Worm (Caenorhabditis elegans) whole organism, young adult: ENCODE data around the gene bra-1.

Experiments used
- B0261.1 ChIP-seq: sonication (generic microtip); optimal IDR thresholded peaks from 2 replicates; lab custom pipeline; 2016; ENCODE audit warnings: mild to moderate bottlenecking, missing genetic modification characterization, moderate library complexity, missing compliant biosample characterization
- F49E8.2 ChIP-seq: sonication (generic microtip); optimal IDR thresholded peaks from 3 replicates; lab custom pipeline; 2017; ENCODE audit warnings: missing genetic modification characterization, mild to moderate bottlenecking, missing compliant biosample characterization, antibody characterized with exemption, moderate library complexity; ENCODE audit not compliant: insufficient read depth
- F57A8.1 ChIP-seq: fragments of 200-800 bp; sonication (Bioruptor generic); optimal IDR thresholded peaks from 2 replicates; lab custom pipeline; 2018; ENCODE audit warnings: mild to moderate bottlenecking, missing genetic modification characterization, moderate library complexity, missing compliant biosample characterization
- T26A5.8 ChIP-seq: sonication (generic microtip); optimal IDR thresholded peaks from 2 replicates; lab custom pipeline; 2016; ENCODE audit warnings: missing genetic modification characterization, missing compliant biosample characterization
- ama-1 ChIP-seq, 3 experiments: fragments of 150-350 bp in 1 of 3; sonication (generic microtip) in 2 of 3; optimal IDR thresholded peaks; 2 replicates each; lab custom pipeline; 2014 to 2018; ENCODE audit warnings: missing biosample characterization in 2 of 3, missing genetic modification characterization in 2 of 3, missing genetic modification reagents in 2 of 3
- aptf-3 ChIP-seq: fragments of 200-800 bp; sonication (Bioruptor generic); IDR thresholded peaks from 2 replicates; pipeline ENCODE4 v1.3.6; 2022; ENCODE audit warnings: missing genetic modification characterization, missing compliant biosample characterization
- atf-7 ChIP-seq: sonication (generic microtip); optimal IDR thresholded peaks from 2 replicates; lab custom pipeline; 2017; ENCODE audit warnings: mild to moderate bottlenecking, missing genetic modification characterization, missing compliant biosample characterization
- athp-1 ChIP-seq: sonication (generic microtip); optimal IDR thresholded peaks from 2 replicates; lab custom pipeline; 2017; ENCODE audit warnings: mild to moderate bottlenecking, missing genetic modification characterization, missing compliant biosample characterization
- attf-5 ChIP-seq: fragments of 200-800 bp; sonication (Bioruptor generic); optimal IDR thresholded peaks from 2 replicates; lab custom pipeline; 2018; ENCODE audit warnings: mild to moderate bottlenecking, missing genetic modification characterization, missing compliant biosample characterization
- attf-6 ChIP-seq: fragments of 200-800 bp; sonication (Bioruptor generic); IDR thresholded peaks from 2 replicates; pipeline ENCODE4 v1.3.6; 2022; ENCODE audit warnings: missing genetic modification reagents, missing genetic modification characterization, missing compliant biosample characterization
- ceh-40 ChIP-seq: fragments of 200-800 bp; sonication (Bioruptor generic); IDR thresholded peaks from 2 replicates; pipeline ENCODE4 v1.3.6; 2022; ENCODE audit warnings: missing genetic modification characterization, missing compliant biosample characterization
- ceh-79 ChIP-seq: sonication (generic microtip); optimal IDR thresholded peaks from 2 replicates; lab custom pipeline; 2017; ENCODE audit warnings: mild to moderate bottlenecking, missing genetic modification characterization, missing compliant biosample characterization
- ekl-4 ChIP-seq: fragments of 200-800 bp; sonication (Bioruptor generic); IDR thresholded peaks from 2 replicates; pipeline ENCODE4 v1.3.6; 2022; ENCODE audit warnings: missing genetic modification reagents, missing genetic modification characterization, missing compliant biosample characterization
- fkh-3 ChIP-seq: sonication (generic microtip); optimal IDR thresholded peaks from 2 replicates; lab custom pipeline; 2016; ENCODE audit warnings: mild to moderate bottlenecking, missing genetic modification characterization, missing compliant biosample characterization
- gei-17 ChIP-seq: fragments of 200-800 bp; sonication (Bioruptor generic); optimal IDR thresholded peaks from 2 replicates; lab custom pipeline; 2018; ENCODE audit warnings: mild to moderate bottlenecking, missing genetic modification characterization, missing compliant biosample characterization
- hlh-12 ChIP-seq: sonication (generic microtip); optimal IDR thresholded peaks from 2 replicates; lab custom pipeline; 2016; ENCODE audit warnings: missing genetic modification characterization, missing compliant biosample characterization
- hmg-1.2 ChIP-seq: fragments of 200-800 bp; sonication (Bioruptor generic); IDR thresholded peaks from 2 replicates; pipeline ENCODE4 v1.3.6; 2022; ENCODE audit warnings: missing genetic modification reagents, missing genetic modification characterization, missing compliant biosample characterization
- lag-1 ChIP-seq: fragments of 200-800 bp; sonication (Bioruptor generic); IDR thresholded peaks from 2 replicates; pipeline ENCODE4 v1.3.6; 2022; ENCODE audit warnings: missing genetic modification reagents, missing genetic modification characterization, missing compliant biosample characterization
- let-607 ChIP-seq, 2 experiments: fragments of 200-800 bp in 1 of 2; sonication (Bioruptor generic) in 1 of 2; sonication (generic microtip) in 1 of 2; optimal IDR thresholded peaks; 2 replicates each; lab custom pipeline; 2016 to 2018; ENCODE audit warnings: mild to moderate bottlenecking in 2 of 2, missing compliant biosample characterization in 2 of 2, missing genetic modification characterization in 2 of 2, moderate library complexity in 2 of 2, missing genotype in 1 of 2
- lin-26 ChIP-seq: fragments of 200-800 bp; sonication (Bioruptor generic); IDR thresholded peaks from 2 replicates; pipeline ENCODE4 v1.3.6; 2022; ENCODE audit warnings: missing genetic modification reagents, missing genetic modification characterization, missing compliant biosample characterization
- madf-3 ChIP-seq: fragments of 200-800 bp; sonication (Bioruptor generic); IDR thresholded peaks from 2 replicates; pipeline ENCODE4 v1.3.6; 2022; ENCODE audit warnings: missing genetic modification reagents, missing genetic modification characterization, missing compliant biosample characterization
- mcd-1 ChIP-seq: fragments of 200-800 bp; sonication (Bioruptor generic); IDR thresholded peaks from 2 replicates; pipeline ENCODE4 v1.3.6; 2022; ENCODE audit warnings: missing genetic modification reagents, missing genetic modification characterization, missing compliant biosample characterization
- mes-4 ChIP-seq: sonication (generic microtip); optimal IDR thresholded peaks from 2 replicates; lab custom pipeline; 2016; ENCODE audit warnings: missing genotype, missing genetic modification characterization, missing compliant biosample characterization
- nfya-2 ChIP-seq: fragments of 200-800 bp; sonication (Bioruptor generic); IDR thresholded peaks from 2 replicates; pipeline ENCODE4 v1.3.6; 2022; ENCODE audit warnings: missing genetic modification reagents, missing genetic modification characterization, missing compliant biosample characterization
- nhr-179 ChIP-seq: sonication (generic microtip); optimal IDR thresholded peaks from 2 replicates; lab custom pipeline; 2016; ENCODE audit warnings: mild to moderate bottlenecking, missing genetic modification characterization, missing compliant biosample characterization
- pbrm-1 ChIP-seq: fragments of 200-800 bp; sonication (Bioruptor generic); IDR thresholded peaks from 2 replicates; pipeline ENCODE4 v1.3.6; 2022; ENCODE audit warnings: missing genetic modification reagents, missing genetic modification characterization, missing compliant biosample characterization
- repo-1 ChIP-seq: sonication (generic microtip); optimal IDR thresholded peaks from 2 replicates; lab custom pipeline; 2017; ENCODE audit warnings: mild to moderate bottlenecking, missing genetic modification characterization, missing compliant biosample characterization
- snpc-1.1 ChIP-seq: sonication (generic microtip); optimal IDR thresholded peaks from 2 replicates; lab custom pipeline; 2017; ENCODE audit warnings: missing genetic modification characterization, mild to moderate bottlenecking, missing compliant biosample characterization, antibody characterized with exemption, moderate library complexity, missing genotype, missing genetic modification reagents; ENCODE audit not compliant: insufficient read depth
- snpc-3.4 ChIP-seq: sonication (generic microtip); optimal IDR thresholded peaks from 2 replicates; lab custom pipeline; 2017; ENCODE audit warnings: missing genetic modification characterization, mild to moderate bottlenecking, missing compliant biosample characterization, antibody characterized with exemption, moderate library complexity, missing genotype, missing genetic modification reagents
- snpc-4 ChIP-seq, 5 experiments: fragments of 150-350 bp in 1 of 5; sonication (generic microtip) in 4 of 5; optimal IDR thresholded peaks; 2 replicates each; lab custom pipeline; 2014 to 2018; ENCODE audit warnings: missing genetic modification characterization in 5 of 5, missing biosample characterization in 3 of 5, antibody characterized with exemption in 2 of 5, mild to moderate bottlenecking in 2 of 5, missing compliant biosample characterization in 2 of 5, missing genotype in 2 of 5, moderate library complexity in 2 of 5, missing genetic modification reagents in 1 of 5
- sptf-2 ChIP-seq: fragments of 200-800 bp; sonication (Bioruptor generic); optimal IDR thresholded peaks from 2 replicates; lab custom pipeline; 2018; ENCODE audit warnings: mild to moderate bottlenecking, missing genetic modification characterization, missing compliant biosample characterization
- tbp1 ChIP-seq: fragments of 200-800 bp; sonication (Bioruptor generic); optimal IDR thresholded peaks from 2 replicates; lab custom pipeline; 2018; ENCODE audit warnings: mild to moderate bottlenecking, missing genetic modification characterization, missing compliant biosample characterization
- zfh-2 ChIP-seq: fragments of 200-800 bp; sonication (Bioruptor generic); conservative IDR thresholded peaks from 2 replicates; pipeline ENCODE4 v1.3.6; 2022; ENCODE audit warnings: missing genetic modification reagents, missing genetic modification characterization, missing compliant biosample characterization
- ztf-28 ChIP-seq: fragments of 200-800 bp; sonication (Bioruptor generic); IDR thresholded peaks from 2 replicates; pipeline ENCODE4 v1.3.6; 2022; ENCODE audit warnings: missing genetic modification reagents, missing genetic modification characterization, missing compliant biosample characterization

Gene bra-1

DNA sequence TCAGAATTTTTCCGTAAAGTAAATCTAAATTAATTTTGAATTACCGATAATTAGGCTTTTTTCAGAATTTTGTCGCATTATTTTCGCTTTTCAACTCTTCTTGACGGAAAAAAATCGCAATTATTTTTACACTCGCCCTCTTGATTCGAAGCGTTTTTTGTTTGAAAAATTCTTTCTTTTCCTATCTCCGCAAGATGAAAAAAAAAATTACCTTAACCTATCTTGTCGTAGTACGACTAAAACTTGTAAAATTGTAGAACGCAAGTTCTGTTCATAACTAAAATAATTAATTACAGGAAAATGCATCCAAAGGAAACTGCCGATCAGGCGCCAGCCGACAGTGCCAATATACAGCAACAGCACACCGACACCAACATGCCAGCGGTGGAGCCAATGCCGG, 1.9 kb downstream of the bra-1 start, which contains the start of gene F54B11.7:
Gene F54B11.7 (plus strand): TSS at position 301 of the 400 bp plus-strand sequence.
- TF ChIP-seq gei-17 (GFP tag; lab: Kevin White, UChicago) (no peak), madf-3 (GFP tag; lab: Robert Waterston, UW) (no peak), zfh-2 (no peak), nfya-2 (GFP tag; lab: Robert Waterston, UW) (no peak), T26A5.8 (no peak), athp-1 (tag; lab: Kevin White, UChicago) (no peak), mcd-1 (GFP tag; lab: Robert Waterston, UW) (no peak), let-607 (tag; optimal IDR thresholded peaks at IDR 0.05; lab: Kevin White, UChicago) (no peak)

DNA sequence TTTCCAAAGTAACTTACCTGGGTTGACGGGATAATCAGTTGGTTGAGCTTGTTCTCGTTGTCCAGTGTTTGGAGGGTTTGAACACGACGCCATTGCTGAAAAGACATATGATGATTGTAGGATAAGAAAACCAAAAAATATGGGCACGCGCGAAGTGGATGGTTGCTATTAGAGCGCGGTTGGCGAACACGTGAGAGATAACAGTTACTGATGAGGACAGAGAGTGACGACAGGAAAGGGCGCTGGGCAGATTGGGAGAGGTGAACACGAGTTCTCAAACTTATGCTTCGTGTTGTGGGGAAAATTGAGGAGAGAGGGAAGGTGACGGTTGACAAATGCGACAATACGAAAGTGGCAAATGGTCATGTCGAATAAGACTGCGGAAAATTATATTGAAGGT, 5.6 kb downstream of the bra-1 start, which contains the start of gene F54B11.8:
Gene F54B11.8 (minus strand): TSS at position 101 of the 400 bp plus-strand sequence.
- TF ChIP-seq nfya-2 (GFP tag; lab: Robert Waterston, UW) (no peak), ekl-4 (peak; percentile 14; the same call in 1 of the 2 replicates), repo-1 (tag; lab: Kevin White, UChicago) (no peak), ama-1 (optimal IDR thresholded peaks at IDR 0.05; lab: Kevin White, UChicago) (no peak), ama-1 (GFP tag; optimal IDR thresholded peaks at IDR 0.05; lab: Kevin White, UChicago) (no peak), snpc-1.1 (tag; lab: Kevin White, UChicago) (no peak), hmg-1.2 (GFP tag; lab: Robert Waterston, UW) (no peak), snpc-4 (GFP tag; optimal IDR thresholded peaks at IDR 0.05; lab: Kevin White, UChicago) (no peak), snpc-4 (tag; optimal IDR thresholded peaks at IDR 0.05; lab: Kevin White, UChicago) (no peak)
- TF ChIP-seq, all 124 proteins: peak for 1

DNA sequence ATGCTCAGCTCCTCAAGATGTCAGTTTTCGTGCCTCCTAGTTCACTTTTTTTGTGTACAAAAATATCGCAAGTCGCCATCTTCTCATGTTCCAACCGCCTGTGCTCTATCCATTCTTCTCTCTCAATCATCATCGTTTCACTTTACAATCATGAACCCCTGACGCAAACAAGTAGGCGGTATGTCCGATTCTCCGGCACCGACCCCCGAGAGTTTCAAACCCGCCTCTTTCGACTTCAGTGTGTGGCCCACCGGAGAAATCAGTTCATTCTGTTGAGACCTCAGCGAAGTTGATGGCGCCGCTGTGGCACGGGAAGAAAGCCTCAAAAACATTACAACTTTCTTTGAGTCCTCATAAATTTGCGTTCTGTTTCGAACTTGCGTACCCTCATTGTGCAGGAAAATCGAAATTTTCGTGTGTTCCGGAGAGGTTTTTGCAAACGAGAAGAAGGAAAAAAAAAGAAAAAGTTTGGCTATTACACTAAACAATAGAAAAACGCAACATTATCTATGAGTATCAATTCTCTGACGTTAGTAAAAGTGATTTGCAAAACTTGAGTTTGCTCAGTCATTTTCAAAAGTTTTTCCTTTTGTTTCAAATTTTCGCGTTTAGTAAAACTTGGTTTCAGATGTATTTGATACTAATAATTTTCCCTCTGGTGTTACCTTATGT, 6.8 kb downstream of the bra-1 start, which contains the start of gene F54B11.9:
Gene F54B11.9 (plus strand): TSS at position 622 of the 672 bp plus-strand sequence.
- TF ChIP-seq B0261.1 (tag; lab: Kevin White, UChicago) (no peak), pbrm-1 (GFP tag; lab: Robert Waterston, UW) (no peak), snpc-3.4 (tag; lab: Kevin White, UChicago) (no peak), ekl-4 (no peak), mes-4 (tag; lab: Kevin White, UChicago) (no peak), hlh-12 (no peak)

DNA sequence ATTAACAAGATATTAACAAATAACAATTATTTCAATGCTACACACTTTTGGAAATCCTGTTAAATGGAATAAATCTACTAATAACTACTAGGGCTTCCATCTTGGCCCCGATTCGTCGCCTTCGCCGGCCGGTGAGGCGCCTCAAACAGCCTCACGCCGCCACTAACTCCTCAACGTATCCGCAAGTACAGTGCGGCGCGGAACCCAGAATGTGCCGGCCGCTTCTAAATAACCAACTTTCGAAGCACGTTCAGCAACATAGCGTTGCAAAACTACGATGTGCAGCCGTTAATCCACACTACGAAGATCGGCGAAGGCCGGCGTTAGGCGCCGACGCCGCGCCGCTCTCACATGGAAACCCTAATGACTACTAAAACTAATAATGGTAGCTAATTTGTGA, 7.6 kb downstream of the bra-1 start:
- TF ChIP-seq snpc-4 (GFP tag; optimal IDR thresholded peaks at IDR 0.05; lab: Kevin White, UChicago) (no peak), snpc-4 (tag; optimal IDR thresholded peaks at IDR 0.05; lab: Kevin White, UChicago) (peak in 2 of 4 experiments; percentile 75 to 84), athp-1 (tag; lab: Kevin White, UChicago) (no peak)

DNA sequence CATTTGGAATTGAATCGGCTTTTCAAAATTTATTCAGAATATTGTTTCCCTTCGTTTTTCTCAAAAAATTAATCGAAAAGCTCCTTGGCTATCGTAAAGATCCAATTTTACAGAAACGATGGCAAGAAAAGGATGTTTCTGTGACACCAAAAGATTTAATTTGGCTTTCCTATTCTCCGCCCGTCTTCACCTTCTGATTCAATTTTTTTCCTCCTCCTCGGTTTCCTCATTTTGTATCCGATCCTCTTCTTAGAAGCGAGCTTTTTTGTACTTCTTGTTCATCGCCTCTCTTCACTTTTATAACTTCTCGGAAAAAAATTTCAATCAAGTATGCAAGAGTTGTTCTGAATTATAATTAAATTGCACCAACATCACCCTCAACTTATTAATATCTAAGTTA, 11.8 kb downstream of the bra-1 start:
- no peak for TF ChIP-seq F57A8.1 (GFP tag; lab: Kevin White, UChicago)
- TF ChIP-seq hlh-12: no peak
- TF ChIP-seq atf-7 (tag; lab: Kevin White, UChicago): no peak
- no peak for TF ChIP-seq tbp1 (GFP tag; lab: Kevin White, UChicago)
- TF ChIP-seq, all 124 proteins: peak for 0

DNA sequence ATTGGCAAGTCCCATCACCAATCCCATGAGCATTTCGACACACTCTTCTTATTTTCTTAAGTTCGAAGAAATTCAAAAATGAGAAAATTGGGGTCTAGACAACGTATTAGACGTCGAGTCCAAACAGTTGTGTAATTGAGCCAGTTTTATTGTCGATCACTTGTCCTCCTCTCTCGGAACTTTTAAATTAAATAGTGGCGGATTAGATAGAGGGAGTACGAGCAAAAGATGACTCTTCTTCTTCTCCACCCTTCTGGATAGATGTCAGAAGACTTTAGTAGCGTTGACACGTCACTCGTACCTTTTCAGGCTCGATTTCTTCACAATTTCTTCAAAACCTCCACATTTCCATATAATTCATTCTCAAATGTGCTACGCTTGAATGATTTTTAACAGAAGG, 16.9 kb downstream of the bra-1 start:
- no peak for TF ChIP-seq sptf-2 (GFP tag; lab: Kevin White, UChicago)
- TF ChIP-seq F49E8.2: no peak
- TF ChIP-seq lin-26 (GFP tag; lab: Robert Waterston, UW): no peak
- TF ChIP-seq ceh-79 (tag; lab: Kevin White, UChicago): no peak
- TF ChIP-seq ceh-40 (GFP tag; lab: Robert Waterston, UW): no peak
- TF ChIP-seq T26A5.8: no peak
- no peak for TF ChIP-seq aptf-3 (GFP tag; lab: Robert Waterston, UW)
- no peak for TF ChIP-seq ztf-28 (GFP tag; lab: Robert Waterston, UW)
- TF ChIP-seq attf-6: no peak
- no peak for TF ChIP-seq attf-5 (GFP tag; lab: Kevin White, UChicago)
- no peak for TF ChIP-seq fkh-3 (tag; lab: Kevin White, UChicago)
- no peak for TF ChIP-seq mes-4 (tag; lab: Kevin White, UChicago)
- no peak for TF ChIP-seq lag-1 (GFP tag; lab: Robert Waterston, UW)
- no peak for TF ChIP-seq snpc-3.4 (tag; lab: Kevin White, UChicago)
- TF ChIP-seq nhr-179 (tag; lab: Kevin White, UChicago): no peak
